Worm (Caenorhabditis elegans) whole organism, L3 larva: ENCODE results near the gene sulp-5.

Experiments
- ZK546.5 ChIP-seq: sonication (generic microtip); optimal IDR thresholded peaks from 2 replicates; lab custom pipeline; 2017; ENCODE audit warnings: missing biosample characterization, missing genetic modification characterization
- elt-1 ChIP-seq: fragments of 150-350 bp; optimal IDR thresholded peaks from 2 replicates; lab custom pipeline; 2014; ENCODE audit warnings: missing biosample characterization, missing genetic modification characterization
- elt-3 ChIP-seq, 3 experiments: fragments of 150-350 bp in 1 of 3; sonication (generic microtip) in 2 of 3; optimal IDR thresholded peaks; 2 replicates in 2 of 3; 4 replicates in 1 of 3; lab custom pipeline; 2014 to 2017; ENCODE audit warnings: missing biosample characterization in 3 of 3, missing genetic modification characterization in 3 of 3
- jun-1 ChIP-seq: fragments of 150-350 bp; optimal IDR thresholded peaks from 2 replicates; lab custom pipeline; 2014; ENCODE audit warnings: missing biosample characterization, missing genetic modification reagents, missing genetic modification characterization
- mdl-1 ChIP-seq: fragments of 150-350 bp; optimal IDR thresholded peaks from 2 replicates; lab custom pipeline; 2014; ENCODE audit warnings: missing biosample characterization, missing genetic modification characterization
- snpc-4 ChIP-seq: fragments of 150-350 bp; optimal IDR thresholded peaks from 2 replicates; lab custom pipeline; 2014; ENCODE audit warnings: missing biosample characterization, missing genetic modification characterization
- tbx-2 ChIP-seq: sonication (generic microtip); optimal IDR thresholded peaks from 2 replicates; lab custom pipeline; 2016; ENCODE audit warnings: mild to moderate bottlenecking, missing genetic modification characterization, missing compliant biosample characterization
- unc-39 ChIP-seq: sonication (generic microtip); optimal IDR thresholded peaks from 4 replicates; lab custom pipeline; 2017; ENCODE audit warnings: missing biosample characterization, missing genetic modification characterization
- unc-62 ChIP-seq: fragments of 150-350 bp; sonication (generic microtip); optimal IDR thresholded peaks from 4 replicates; lab custom pipeline; 2014; ENCODE audit warnings: missing biosample characterization, missing genetic modification reagents, missing genetic modification characterization

ce11 chrV:11857756-11858155 lies 22.1 kb upstream of the sulp-5 start:
- TF ChIP-seq unc-62 (GFP tag; lab: Kevin White, UChicago) (no peak), unc-39 (tag; lab: Kevin White, UChicago) (no peak), elt-1 (tag; lab: Kevin White, UChicago) (no peak), jun-1 (no peak), mdl-1 (tag; lab: Kevin White, UChicago) (no peak), tbx-2 (tag; lab: Kevin White, UChicago) (no peak), elt-3 (tag; optimal IDR thresholded peaks at IDR 0.05; lab: Kevin White, UChicago) (no peak), snpc-4 (tag; lab: Kevin White, UChicago) (no peak), ZK546.5 (no peak)
